Fruit fly (Drosophila melanogaster) whole organism, embryonic: ENCODE measurements around the gene CG13721.

Experiments used
- BEAF-32 ChIP-seq: fragments of 200-800 bp; sonication (Bioruptor generic); optimal IDR thresholded peaks from 3 replicates; lab custom pipeline; 2017; ENCODE audit warnings: missing biosample characterization, missing genetic modification characterization, mild to moderate bottlenecking, moderate library complexity, missing genetic modification reagents
- BtbVII ChIP-seq: fragments of 200-800 bp; sonication (Bioruptor generic); optimal IDR thresholded peaks from 3 replicates; lab custom pipeline; 2017; ENCODE audit warnings: missing biosample characterization, mild to moderate bottlenecking, missing genetic modification characterization
- C15 ChIP-seq: fragments of 200-800 bp; sonication (Bioruptor generic); IDR thresholded peaks from 3 replicates; pipeline ENCODE4 v1.3.6; 2022; ENCODE audit warnings: missing biosample characterization, missing genetic modification characterization
- CG11504 ChIP-seq: fragments of 200-800 bp; sonication (Bioruptor generic); optimal IDR thresholded peaks from 3 replicates; lab custom pipeline; 2019; ENCODE audit warnings: missing biosample characterization, mild to moderate bottlenecking, missing genetic modification characterization, moderate library complexity
- CG12391 ChIP-seq: fragments of 200-800 bp; sonication (Bioruptor generic); optimal IDR thresholded peaks from 3 replicates; lab custom pipeline; 2018; ENCODE audit warnings: missing biosample characterization, mild to moderate bottlenecking, missing genetic modification characterization, moderate library complexity
- CG13894 ChIP-seq: fragments of 200-800 bp; sonication (Bioruptor generic); optimal IDR thresholded peaks from 3 replicates; lab custom pipeline; 2018; ENCODE audit warnings: missing biosample characterization, mild to moderate bottlenecking, missing genetic modification characterization, moderate library complexity
- CG15073 ChIP-seq: fragments of 200-800 bp; sonication (Bioruptor generic); optimal IDR thresholded peaks from 2 replicates; lab custom pipeline; 2016; ENCODE audit warnings: missing biosample characterization, missing genetic modification characterization
- CG15601 ChIP-seq: fragments of 200-800 bp; sonication (Bioruptor generic); optimal IDR thresholded peaks from 3 replicates; lab custom pipeline; 2019; ENCODE audit warnings: missing biosample characterization, mild to moderate bottlenecking, missing genetic modification characterization, moderate library complexity
- CG1647 ChIP-seq: fragments of 200-800 bp; sonication (Bioruptor generic); optimal IDR thresholded peaks from 3 replicates; lab custom pipeline; 2016; ENCODE audit warnings: missing biosample characterization, missing genetic modification characterization
- CG17359 ChIP-seq: fragments of 200-800 bp; sonication (Bioruptor generic); optimal IDR thresholded peaks from 3 replicates; lab custom pipeline; 2018; ENCODE audit warnings: missing biosample characterization, mild to moderate bottlenecking, missing genetic modification characterization, moderate library complexity
- CG2889 ChIP-seq: fragments of 200-800 bp; sonication (Bioruptor generic); IDR thresholded peaks from 3 replicates; pipeline ENCODE4 v1.3.6; 2022; ENCODE audit warnings: missing biosample characterization, missing genetic modification characterization
- CG32772 ChIP-seq: fragments of 200-800 bp; sonication (Bioruptor generic); IDR thresholded peaks from 2 replicates; pipeline ENCODE4 v1.3.6; 2022; ENCODE audit warnings: missing biosample characterization, missing genetic modification characterization
- CG33213 ChIP-seq: fragments of 200-800 bp; sonication (Bioruptor generic); optimal IDR thresholded peaks from 3 replicates; lab custom pipeline; 2016; ENCODE audit warnings: missing biosample characterization, missing genetic modification characterization
- CG4328 ChIP-seq: fragments of 200-800 bp; sonication (Bioruptor generic); optimal IDR thresholded peaks from 3 replicates; lab custom pipeline; 2017; ENCODE audit warnings: missing biosample characterization, missing genetic modification reagents, missing genetic modification characterization
- CG6175 ChIP-seq: fragments of 200-800 bp; sonication (Bioruptor generic); IDR thresholded peaks from 3 replicates; pipeline ENCODE4 v1.3.6; 2022; ENCODE audit warnings: missing biosample characterization, missing genetic modification characterization
- CG6813 ChIP-seq: fragments of 200-800 bp; sonication (Bioruptor generic); optimal IDR thresholded peaks from 2 replicates; lab custom pipeline; 2017; ENCODE audit warnings: missing biosample characterization, missing genetic modification characterization, mild to moderate bottlenecking, moderate library complexity, missing genetic modification reagents
- CG6854 ChIP-seq: fragments of 200-800 bp; sonication (Bioruptor generic); optimal IDR thresholded peaks from 3 replicates; lab custom pipeline; 2017; ENCODE audit warnings: missing biosample characterization, mild to moderate bottlenecking, missing genetic modification characterization
- CG8290 ChIP-seq, 3 experiments: fragments of 200-800 bp; sonication (Bioruptor generic); optimal IDR thresholded peaks; 2 replicates each; lab custom pipeline; 2016 to 2019; ENCODE audit warnings: missing biosample characterization in 3 of 3, missing genetic modification characterization in 3 of 3, mild to moderate bottlenecking in 2 of 3, moderate library complexity in 1 of 3
- CG9817 ChIP-seq: fragments of 200-800 bp; sonication (Bioruptor generic); optimal IDR thresholded peaks from 2 replicates; lab custom pipeline; 2018; ENCODE audit warnings: missing biosample characterization, mild to moderate bottlenecking, missing genetic modification characterization, moderate library complexity
- CTCF ChIP-seq: fragments of 200-800 bp; sonication (Bioruptor generic); optimal IDR thresholded peaks from 2 replicates; lab custom pipeline; 2017; ENCODE audit warnings: missing biosample characterization, mild to moderate bottlenecking, missing genetic modification characterization, moderate library complexity
- Dek ChIP-seq: fragments of 200-800 bp; sonication (Bioruptor generic); optimal IDR thresholded peaks from 3 replicates; lab custom pipeline; 2019; ENCODE audit warnings: missing biosample characterization, mild to moderate bottlenecking, missing genetic modification characterization, moderate library complexity
- Drgx ChIP-seq: fragments of 200-800 bp; sonication (Bioruptor generic); IDR thresholded peaks from 2 replicates; pipeline ENCODE4 v1.3.6; 2022; ENCODE audit warnings: missing biosample characterization, missing genetic modification characterization
- E2f1 ChIP-seq: fragments of 200-800 bp; sonication (Bioruptor generic); IDR thresholded peaks from 2 replicates; pipeline ENCODE4 v1.3.6; 2022; ENCODE audit warnings: missing biosample characterization, missing genetic modification characterization
- Fer2 ChIP-seq: fragments of 200-800 bp; sonication (Bioruptor generic); optimal IDR thresholded peaks from 2 replicates; lab custom pipeline; 2018; ENCODE audit warnings: missing biosample characterization, mild to moderate bottlenecking, missing genetic modification characterization, moderate library complexity
- Fer3 ChIP-seq: fragments of 200-800 bp; sonication (Bioruptor generic); optimal IDR thresholded peaks from 2 replicates; lab custom pipeline; 2018; ENCODE audit warnings: missing biosample characterization, mild to moderate bottlenecking, missing genetic modification characterization, moderate library complexity
- Hmr ChIP-seq: fragments of 200-800 bp; sonication (Bioruptor generic); optimal IDR thresholded peaks from 3 replicates; lab custom pipeline; 2017; ENCODE audit warnings: mild to moderate bottlenecking, missing biosample characterization, missing genetic modification reagents, missing genetic modification characterization
- Med ChIP-seq: fragments of 200-800 bp; sonication (Bioruptor generic); peaks from one replicate; lab custom pipeline; 2016; ENCODE audit warnings: missing biosample characterization, missing genetic modification characterization, mild to moderate bottlenecking, inconsistent platforms, moderate library complexity
- PHDP ChIP-seq: fragments of 200-800 bp; sonication (Bioruptor generic); optimal IDR thresholded peaks from 3 replicates; lab custom pipeline; 2018; ENCODE audit warnings: missing biosample characterization, mild to moderate bottlenecking, missing genetic modification characterization, moderate library complexity
- Side ChIP-seq: fragments of 200-800 bp; sonication (Bioruptor generic); optimal IDR thresholded peaks from 2 replicates; lab custom pipeline; 2016; ENCODE audit warnings: missing biosample characterization, missing genetic modification characterization
- Sox100B ChIP-seq: fragments of 200-800 bp; sonication (Bioruptor generic); optimal IDR thresholded peaks from 3 replicates; lab custom pipeline; 2018; ENCODE audit warnings: missing biosample characterization, mild to moderate bottlenecking, missing genetic modification characterization
- Spps ChIP-seq: fragments of 200-800 bp; sonication (Bioruptor generic); optimal IDR thresholded peaks from 2 replicates; lab custom pipeline; 2018; ENCODE audit warnings: missing biosample characterization, mild to moderate bottlenecking, missing genetic modification characterization
- Stat92E ChIP-seq, 3 experiments: fragments of >200 bp in 2 of 3; fragments of 200-800 bp in 1 of 3; sonication (Bioruptor generic) in 1 of 3; optimal IDR thresholded peaks; 2 replicates each; lab custom pipeline; 2017 to 2019; ENCODE audit warnings: missing biosample characterization in 3 of 3, missing genetic modification characterization in 3 of 3, mild to moderate bottlenecking in 1 of 3, moderate library complexity in 1 of 3
- YL-1 ChIP-seq: fragments of 200-800 bp; sonication (Bioruptor generic); optimal IDR thresholded peaks from 3 replicates; lab custom pipeline; 2017; ENCODE audit warnings: missing biosample characterization, mild to moderate bottlenecking, missing genetic modification characterization
- ab ChIP-seq: fragments of 200-800 bp; sonication (Bioruptor generic); optimal IDR thresholded peaks from 2 replicates; lab custom pipeline; 2016; ENCODE audit warnings: missing biosample characterization, missing genetic modification characterization
- eyg ChIP-seq: fragments of 200-800 bp; sonication (Bioruptor generic); optimal IDR thresholded peaks from 3 replicates; lab custom pipeline; 2016; ENCODE audit warnings: missing biosample characterization, missing genetic modification characterization
- gem ChIP-seq: fragments of 200-800 bp; sonication (Bioruptor generic); optimal IDR thresholded peaks from 2 replicates; lab custom pipeline; 2019; ENCODE audit warnings: missing biosample characterization, mild to moderate bottlenecking, missing genetic modification characterization, moderate library complexity
- h ChIP-seq: fragments of >200 bp; optimal IDR thresholded peaks from 2 replicates; lab custom pipeline; 2017
- lab ChIP-seq: fragments of 200-800 bp; sonication (Bioruptor generic); optimal IDR thresholded peaks from 3 replicates; lab custom pipeline; 2017; ENCODE audit warnings: missing biosample characterization, missing genetic modification characterization, mild to moderate bottlenecking, moderate library complexity, missing genetic modification reagents
- mirr ChIP-seq: fragments of 200-800 bp; sonication (Bioruptor generic); optimal IDR thresholded peaks from 3 replicates; lab custom pipeline; 2018; ENCODE audit warnings: missing biosample characterization, mild to moderate bottlenecking, missing genetic modification characterization
- nerfin-1 ChIP-seq: fragments of 200-800 bp; sonication (Bioruptor generic); optimal IDR thresholded peaks from 3 replicates; lab custom pipeline; 2019; ENCODE audit warnings: missing biosample characterization, mild to moderate bottlenecking, missing genetic modification characterization, moderate library complexity
- nerfin-2 ChIP-seq: fragments of 200-800 bp; sonication (Bioruptor generic); IDR thresholded peaks from 2 replicates; pipeline ENCODE4 v1.3.6; 2022; ENCODE audit warnings: missing biosample characterization, missing genetic modification characterization; ENCODE audit not compliant: partially characterized antibody
- p53 ChIP-seq: fragments of 200-800 bp; sonication (Bioruptor generic); optimal IDR thresholded peaks from 2 replicates; lab custom pipeline; 2016; ENCODE audit warnings: missing biosample characterization, missing genetic modification characterization
- rib ChIP-seq: fragments of 200-800 bp; sonication (Bioruptor generic); IDR thresholded peaks from 2 replicates; pipeline ENCODE4 v1.3.6; 2022; ENCODE audit warnings: missing biosample characterization, missing genetic modification characterization
- row ChIP-seq: fragments of 200-800 bp; sonication (Bioruptor generic); IDR thresholded peaks from 3 replicates; pipeline ENCODE4 v1.3.6; 2022; ENCODE audit warnings: missing biosample characterization, missing genetic modification characterization
- sd ChIP-seq: fragments of 200-800 bp; sonication (Bioruptor generic); optimal IDR thresholded peaks from 3 replicates; lab custom pipeline; 2018; ENCODE audit warnings: missing biosample characterization, mild to moderate bottlenecking, missing genetic modification characterization, moderate library complexity
- seq ChIP-seq: fragments of 200-800 bp; sonication (Bioruptor generic); IDR thresholded peaks from 2 replicates; pipeline ENCODE4 v1.3.6; 2022; ENCODE audit warnings: missing biosample characterization, missing genetic modification characterization
- sob ChIP-seq: fragments of 200-800 bp; sonication (Bioruptor generic); IDR thresholded peaks from 2 replicates; pipeline ENCODE4 v1.3.6; 2022; ENCODE audit warnings: missing biosample characterization, missing genetic modification characterization
- tgo ChIP-seq: fragments of 200-800 bp; sonication (Bioruptor generic); IDR thresholded peaks from 3 replicates; pipeline ENCODE4 v1.3.6; 2022; ENCODE audit warnings: missing biosample characterization, missing genetic modification characterization
- wdn ChIP-seq: fragments of 200-800 bp; sonication (Bioruptor generic); IDR thresholded peaks from 2 replicates; pipeline ENCODE4 v1.3.6; 2022; ENCODE audit warnings: missing biosample characterization, missing genetic modification characterization
- wek ChIP-seq: fragments of 200-800 bp; sonication (Bioruptor generic); optimal IDR thresholded peaks from 3 replicates; lab custom pipeline; 2018; ENCODE audit warnings: missing biosample characterization, mild to moderate bottlenecking, missing genetic modification characterization, moderate library complexity
- zfh2 ChIP-seq: fragments of 200-800 bp; sonication (Bioruptor generic); optimal IDR thresholded peaks from 2 replicates; lab custom pipeline; 2016; ENCODE audit warnings: missing biosample characterization, missing genetic modification characterization

The CG13721 gene

dm6 chr3L:4521809-4522208 lies 24.2 kb upstream of the CG13721 start (continued):
- TF ChIP-seq CG8290 (GFP tag; optimal IDR thresholded peaks at IDR 0.05; lab: Kevin White, UChicago) = no peak
- peak in 1 of 2 experiments; percentile 76 for TF ChIP-seq CG8290 (tag; optimal IDR thresholded peaks at IDR 0.05; lab: Kevin White, UChicago)
- TF ChIP-seq CG13894 = peak; percentile 30
- peak; percentile 26 for TF ChIP-seq CG9817 (tag; lab: Kevin White, UChicago)
- TF ChIP-seq nerfin-2 (GFP tag; lab: Robert Waterston, UW) = no peak
- peak; percentile 62 for TF ChIP-seq CG6813
- TF ChIP-seq BEAF-32 (GFP tag; lab: Kevin White, UChicago) = no peak
- TF ChIP-seq CG15073 (GFP tag; lab: Kevin White, UChicago) = no peak
- no peak for TF ChIP-seq CG1647 (GFP tag; lab: Kevin White, UChicago)
- no peak for TF ChIP-seq p53
- peak; percentile 26; the same call in 1 of the 3 replicates for TF ChIP-seq tgo (GFP tag; lab: Robert Waterston, UW)
- TF ChIP-seq CG11504 (tag; lab: Kevin White, UChicago) = no peak
- TF ChIP-seq Dek (tag; lab: Kevin White, UChicago) = no peak
- TF ChIP-seq CG6854 (GFP tag; lab: Kevin White, UChicago) = no peak
- TF ChIP-seq Spps (tag; lab: Kevin White, UChicago) = no peak
- no peak for TF ChIP-seq zfh2 (GFP tag; lab: Kevin White, UChicago)
- TF ChIP-seq wdn (GFP tag; lab: Robert Waterston, UW) = no peak
- peak; percentile 83 for TF ChIP-seq lab (GFP tag; lab: Kevin White, UChicago)
- peak; percentile 64 for TF ChIP-seq PHDP (tag; lab: Kevin White, UChicago)
- TF ChIP-seq ab (GFP tag; lab: Kevin White, UChicago) = no peak
- TF ChIP-seq CG32772 (GFP tag; lab: Robert Waterston, UW) = no peak
- peak; percentile 62 for TF ChIP-seq Fer3 (tag; lab: Kevin White, UChicago)
- TF ChIP-seq CG15601 (tag; lab: Kevin White, UChicago) = no peak
- no peak for TF ChIP-seq h (lab: Kevin White, UChicago)
- TF ChIP-seq rib (GFP tag; lab: Robert Waterston, UW) = no peak
- TF ChIP-seq eyg (GFP tag; lab: Kevin White, UChicago) = peak; percentile 37
- TF ChIP-seq Stat92E (GFP tag; optimal IDR thresholded peaks at IDR 0.05; lab: Kevin White, UChicago) = no peak
- peak; percentile 14 for TF ChIP-seq CG4328 (GFP tag; lab: Kevin White, UChicago)
- TF ChIP-seq Hmr (GFP tag; lab: Kevin White, UChicago) = peak; percentile 64
- TF ChIP-seq CG6175 (GFP tag; lab: Robert Waterston, UW) = no peak
- TF ChIP-seq gem = peak; percentile 29
- 0 out of 2 replicates have a peak, but pooled peaks have one; percentile 26 for TF ChIP-seq seq (GFP tag; lab: Robert Waterston, UW)
- no peak for TF ChIP-seq CG2889 (GFP tag; lab: Robert Waterston, UW)
- TF ChIP-seq Drgx (GFP tag; lab: Robert Waterston, UW) = no peak
- TF ChIP-seq C15 = peak; percentile 50; the same call in 1 of the 3 replicates
- TF ChIP-seq nerfin-1 (tag; lab: Kevin White, UChicago) = no peak
- TF ChIP-seq Med (GFP tag; lab: Kevin White, UChicago) = peak; percentile 76
- TF ChIP-seq mirr (GFP tag; lab: Kevin White, UChicago) = peak; percentile 50
- TF ChIP-seq BtbVII (GFP tag; lab: Kevin White, UChicago) = peak; percentile 65
- peak; percentile 28 for TF ChIP-seq CG17359 (tag; lab: Kevin White, UChicago)
- no peak for TF ChIP-seq CTCF
- peak; percentile 66 for TF ChIP-seq sd (tag; lab: Kevin White, UChicago)
- peak; percentile 30 for TF ChIP-seq Sox100B (GFP tag; lab: Kevin White, UChicago)
- TF ChIP-seq Fer2 (tag; lab: Kevin White, UChicago) = peak; percentile 10
- TF ChIP-seq E2f1 (GFP tag; lab: Robert Waterston, UW) = peak; percentile 41; the same call in 1 of the 2 replicates
- TF ChIP-seq YL-1 (GFP tag; lab: Kevin White, UChicago) = no peak
- peak; percentile 31 for TF ChIP-seq CG33213 (GFP tag; lab: Kevin White, UChicago)
- TF ChIP-seq sob (GFP tag; lab: Robert Waterston, UW) = peak; percentile 72
- no peak for TF ChIP-seq Side (GFP tag; lab: Kevin White, UChicago)
- TF ChIP-seq row (GFP tag; lab: Robert Waterston, UW) = no peak
- no peak for TF ChIP-seq wek (GFP tag; lab: Kevin White, UChicago)
- no peak for TF ChIP-seq CG12391 (tag; lab: Kevin White, UChicago)
